Worm (Caenorhabditis elegans) whole organism, mixed stage, embryonic: Measurements from ENCODE around the gene sec-6.

Experiments used
- elt-3 ChIP-seq: fragments of 150-350 bp; optimal IDR thresholded peaks from 2 replicates; lab custom pipeline; 2014; ENCODE audit warnings: missing biosample characterization, missing genetic modification characterization
- nhr-76 ChIP-seq: sonication (generic microtip); optimal IDR thresholded peaks from 2 replicates; lab custom pipeline; 2017; ENCODE audit warnings: missing biosample characterization, missing genetic modification characterization
- snpc-4 ChIP-seq: fragments of 150-350 bp; optimal IDR thresholded peaks from 2 replicates; lab custom pipeline; 2014; ENCODE audit warnings: missing biosample characterization, missing genetic modification characterization
- zip-8 ChIP-seq: fragments of 150-350 bp; optimal IDR thresholded peaks from 2 replicates; lab custom pipeline; 2014; ENCODE audit warnings: missing biosample characterization, missing genetic modification characterization

- no peak for TF ChIP-seq zip-8 (tag; lab: Kevin White, UChicago)
- TF ChIP-seq nhr-76 (tag; lab: Kevin White, UChicago): no peak
- TF ChIP-seq elt-3: no peak
- TF ChIP-seq snpc-4 (tag; lab: Kevin White, UChicago): no peak
Observed at ce11 chrII:5377467-5378238, 18.3 kb downstream of the sec-6 start, which contains the start of gene prdx-2.
